Worm (Caenorhabditis elegans): ENCODE measurements around the gene igdb-1.
"Not testable (repeated sequence)": the region's sequence is repeated elsewhere in the genome, so short reads cannot be mapped to it uniquely, and the experiment has no call there.

- TF ChIP-seq pag-3 (tag; optimal IDR thresholded peaks at IDR 0.05; ENCODE audit: borderline replicate concordance); odd-2 (tag; optimal IDR thresholded peaks at IDR 0.05); hlh-15 (tag; optimal IDR thresholded peaks at IDR 0.05); unc-55 (GFP tag; optimal IDR thresholded peaks at IDR 0.05); sox-4 (tag; optimal IDR thresholded peaks at IDR 0.05); pqm-1 (tag; optimal IDR thresholded peaks at IDR 0.05); tbx-2 (tag; optimal IDR thresholded peaks at IDR 0.05); ceh-24 (tag; optimal IDR thresholded peaks at IDR 0.05); pha-4 (tag; optimal IDR thresholded peaks at IDR 0.05); madf-2 (tag; optimal IDR thresholded peaks at IDR 0.05); nhr-232 (tag; optimal IDR thresholded peaks at IDR 0.05): not testable (repeated sequence)
Observed at ce11 chrIV:12505397-12505796, 26.6 kb downstream of the igdb-1 start, which contains the start of gene sru-17.

All from whole organism, late embryonic.